Fruit fly (Drosophila melanogaster): Measurements from ENCODE around the gene Spag1.

Spag1 gene

DNA sequence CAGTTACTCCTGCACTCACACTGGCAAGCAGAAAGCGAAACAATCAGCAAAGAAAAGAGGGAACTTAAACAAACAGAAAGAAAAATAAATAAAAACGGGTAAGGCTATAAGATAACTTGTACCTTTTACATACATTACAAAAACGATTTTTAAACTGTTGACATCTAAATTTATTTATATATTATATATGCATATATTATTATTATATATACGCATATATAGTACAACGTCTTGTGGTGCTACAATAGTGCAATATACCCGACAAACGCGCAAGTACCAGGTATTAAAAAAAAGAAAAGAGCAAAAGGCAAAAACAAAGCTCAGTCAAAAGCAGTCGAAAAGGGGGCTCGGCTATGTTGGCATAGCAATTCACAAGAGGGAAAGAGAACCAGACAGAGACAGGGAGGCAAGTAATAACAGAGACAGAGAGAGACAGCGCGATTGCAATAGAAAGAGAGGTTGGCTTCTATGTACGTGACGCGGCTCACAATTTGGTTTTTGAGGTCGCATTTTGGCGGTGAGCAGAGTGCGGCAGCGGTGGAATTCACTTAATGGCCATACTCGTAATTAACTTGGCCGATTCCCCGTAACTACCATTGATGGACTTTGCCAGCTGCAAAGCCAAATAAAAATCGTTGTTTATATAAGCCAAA lies 6.5 kb downstream of the Spag1 start:
- no peak for TF ChIP-seq MESR4 (GFP tag; optimal IDR thresholded peaks at IDR 0.05)
- TF ChIP-seq Dp (GFP tag; optimal IDR thresholded peaks at IDR 0.05) = no peak
- peak; percentile 44 for TF ChIP-seq CG6683 (GFP tag; optimal IDR thresholded peaks at IDR 0.05)
- TF ChIP-seq cato (GFP tag; optimal IDR thresholded peaks at IDR 0.05; ENCODE audit: borderline replicate concordance) = no peak
- peak; percentile 73 for TF ChIP-seq CG10267 (tag; optimal IDR thresholded peaks at IDR 0.05)
- 0 out of 2 replicates have a peak, but pooled peaks have one; percentile 41 for TF ChIP-seq CG31224 (GFP tag; IDR thresholded peaks at IDR 0.05)
- no peak for TF ChIP-seq vfl (GFP tag; optimal IDR thresholded peaks at IDR 0.05)
- no peak for TF ChIP-seq CG16779 (GFP tag; IDR thresholded peaks at IDR 0.05)
- TF ChIP-seq CG12219 (GFP tag; optimal IDR thresholded peaks at IDR 0.05) = peak; percentile 25
- TF ChIP-seq en (GFP tag; optimal IDR thresholded peaks at IDR 0.05) = no peak
- TF ChIP-seq Eip74EF (GFP tag; optimal IDR thresholded peaks at IDR 0.05) = peak in 1 of 2 experiments; percentile 61
- TF ChIP-seq Hand (GFP tag; optimal IDR thresholded peaks at IDR 0.05) = no peak
- peak; percentile 71 for TF ChIP-seq CG13424 (tag; optimal IDR thresholded peaks at IDR 0.05)
- peak; percentile 23 for TF ChIP-seq HmgZ (tag; optimal IDR thresholded peaks at IDR 0.05)
- peak in 1 of 3 experiments; percentile 52 for TF ChIP-seq lola (GFP tag; optimal IDR thresholded peaks at IDR 0.05)
- TF ChIP-seq CG10979 (tag; optimal IDR thresholded peaks at IDR 0.05) = peak; percentile 77
- TF ChIP-seq onecut (GFP tag; IDR thresholded peaks at IDR 0.05) = peak; percentile 58; the same call in 1 of the 2 replicates
- no peak for TF ChIP-seq Mad (GFP tag; optimal IDR thresholded peaks at IDR 0.05)
- peak; percentile 23 for TF ChIP-seq CG9817 (tag; optimal IDR thresholded peaks at IDR 0.05)
- TF ChIP-seq CG4404 (GFP tag; IDR thresholded peaks at IDR 0.05) = peak; percentile 45
- TF ChIP-seq H15 (GFP tag; IDR thresholded peaks at IDR 0.05) = peak; percentile 69; the same call in 2 of the 3 replicates
- no peak for TF ChIP-seq Hr39 (optimal IDR thresholded peaks at IDR 0.05)
- TF ChIP-seq nerfin-2 (GFP tag; IDR thresholded peaks at IDR 0.05; ENCODE audit: partially characterized antibody) = no peak
- no peak for TF ChIP-seq CG14860 (GFP tag; IDR thresholded peaks at IDR 0.05; ENCODE audit: partially characterized antibody)
- TF ChIP-seq HLH54F (GFP tag; optimal IDR thresholded peaks at IDR 0.05) = no peak
- peak; percentile 40 for TF ChIP-seq Jarid2 (GFP tag; optimal IDR thresholded peaks at IDR 0.05)
- no peak for TF ChIP-seq Lpt (GFP tag; optimal IDR thresholded peaks at IDR 0.05)
- TF ChIP-seq CG12391 (tag; optimal IDR thresholded peaks at IDR 0.05) = peak; percentile 85
- no peak for TF ChIP-seq ato (GFP tag; IDR thresholded peaks at IDR 0.05; ENCODE audit: partially characterized antibody)
- peak; percentile 66 for TF ChIP-seq tio (GFP tag; optimal IDR thresholded peaks at IDR 0.05)
- TF ChIP-seq CG14710 (tag; optimal IDR thresholded peaks at IDR 0.05) = peak; percentile 45
- TF ChIP-seq tup (GFP tag; optimal IDR thresholded peaks at IDR 0.05) = no peak
- TF ChIP-seq crp (GFP tag; optimal IDR thresholded peaks at IDR 0.05) = peak in 1 of 2 experiments; percentile 5
- no peak for TF ChIP-seq amos (GFP tag; IDR thresholded peaks at IDR 0.05; ENCODE audit: partially characterized antibody)
- TF ChIP-seq Ravus (GFP tag; IDR thresholded peaks at IDR 0.05) = peak; percentile 39
- TF ChIP-seq btn (GFP tag; optimal IDR thresholded peaks at IDR 0.05) = no peak
- TF ChIP-seq kni (GFP tag; optimal IDR thresholded peaks at IDR 0.05) = peak; percentile 23
- TF ChIP-seq CG3838 (GFP tag; optimal IDR thresholded peaks at IDR 0.05) = no peak
- peak; percentile 20 for TF ChIP-seq Lhr (GFP tag; optimal IDR thresholded peaks at IDR 0.05)
- TF ChIP-seq pb (GFP tag; optimal IDR thresholded peaks at IDR 0.05) = peak; percentile 1
- TF ChIP-seq CG11504 (tag; optimal IDR thresholded peaks at IDR 0.05) = peak; percentile 84
- TF ChIP-seq Fer1 (GFP tag; optimal IDR thresholded peaks at IDR 0.05) = peak; percentile 61
- TF ChIP-seq repo (GFP tag; optimal IDR thresholded peaks at IDR 0.05) = no peak
- no peak for TF ChIP-seq pzg (GFP tag; optimal IDR thresholded peaks at IDR 0.05)
- TF ChIP-seq CG31365 (tag; optimal IDR thresholded peaks at IDR 0.05) = no peak
- peak; percentile 86 for TF ChIP-seq CG8924 (tag; optimal IDR thresholded peaks at IDR 0.05)
- TF ChIP-seq Elba2 (GFP tag; optimal IDR thresholded peaks at IDR 0.05) = no peak
- TF ChIP-seq peb (GFP tag; IDR thresholded peaks at IDR 0.05) = peak; percentile 58; the same call in 1 of the 2 replicates
